Fruit fly (Drosophila melanogaster) whole organism, embryonic: ENCODE results near the gene CG31960.

Experiments
- BtbVII ChIP-seq: fragments of 200-800 bp; sonication (Bioruptor generic); optimal IDR thresholded peaks from 3 replicates; lab custom pipeline; 2017; ENCODE audit warnings: missing biosample characterization, mild to moderate bottlenecking, missing genetic modification characterization
- Bteb2 ChIP-seq: fragments of 200-800 bp; sonication (Bioruptor generic); optimal IDR thresholded peaks from 2 replicates; lab custom pipeline; 2016; ENCODE audit warnings: missing biosample characterization, missing genetic modification characterization
- CG1024 ChIP-seq: fragments of 200-800 bp; sonication (Bioruptor generic); IDR thresholded peaks from 2 replicates; pipeline ENCODE4 v1.3.6; 2022; ENCODE audit warnings: missing biosample characterization, missing genetic modification characterization
- CG12219 ChIP-seq: fragments of 200-800 bp; sonication (Bioruptor generic); optimal IDR thresholded peaks from 3 replicates; lab custom pipeline; 2018; ENCODE audit warnings: missing biosample characterization, mild to moderate bottlenecking, missing genetic modification characterization
- CG12391 ChIP-seq: fragments of 200-800 bp; sonication (Bioruptor generic); optimal IDR thresholded peaks from 3 replicates; lab custom pipeline; 2018; ENCODE audit warnings: missing biosample characterization, mild to moderate bottlenecking, missing genetic modification characterization, moderate library complexity
- CG12942 ChIP-seq: fragments of 200-800 bp; sonication (Bioruptor generic); optimal IDR thresholded peaks from 3 replicates; lab custom pipeline; 2016; ENCODE audit warnings: missing biosample characterization, missing genetic modification characterization
- CG14441 ChIP-seq: fragments of 200-800 bp; sonication (Bioruptor generic); IDR thresholded peaks from 2 replicates; pipeline ENCODE4 v1.3.6; 2022; ENCODE audit warnings: missing biosample characterization, missing genetic modification characterization
- CG15601 ChIP-seq: fragments of 200-800 bp; sonication (Bioruptor generic); optimal IDR thresholded peaks from 3 replicates; lab custom pipeline; 2019; ENCODE audit warnings: missing biosample characterization, mild to moderate bottlenecking, missing genetic modification characterization, moderate library complexity
- CG16779 ChIP-seq: fragments of 200-800 bp; sonication (Bioruptor generic); IDR thresholded peaks from 2 replicates; pipeline ENCODE4 v1.3.6; 2022; ENCODE audit warnings: missing biosample characterization, missing genetic modification characterization
- CG18764 ChIP-seq: fragments of 200-800 bp; sonication (Bioruptor generic); optimal IDR thresholded peaks from 3 replicates; lab custom pipeline; 2016; ENCODE audit warnings: missing biosample characterization, missing genetic modification characterization
- CG31365 ChIP-seq: fragments of 200-800 bp; sonication (Bioruptor generic); optimal IDR thresholded peaks from 2 replicates; lab custom pipeline; 2018; ENCODE audit warnings: missing biosample characterization, mild to moderate bottlenecking, missing genetic modification characterization
- CG31441 ChIP-seq: fragments of 200-800 bp; sonication (Bioruptor generic); IDR thresholded peaks from 2 replicates; pipeline ENCODE4 v1.3.6; 2022; ENCODE audit warnings: missing biosample characterization, missing genetic modification characterization
- CG33213 ChIP-seq: fragments of 200-800 bp; sonication (Bioruptor generic); optimal IDR thresholded peaks from 3 replicates; lab custom pipeline; 2016; ENCODE audit warnings: missing biosample characterization, missing genetic modification characterization
- CG4404 ChIP-seq: fragments of 200-800 bp; sonication (Bioruptor generic); IDR thresholded peaks from 2 replicates; pipeline ENCODE4 v1.3.6; 2022; ENCODE audit warnings: missing biosample characterization, missing genetic modification characterization
- CG6791 ChIP-seq: fragments of 200-800 bp; sonication (Bioruptor generic); IDR thresholded peaks from 3 replicates; pipeline ENCODE4 v1.3.6; 2022; ENCODE audit warnings: missing biosample characterization, missing genetic modification characterization; ENCODE audit not compliant: partially characterized antibody
- CG6813 ChIP-seq: fragments of 200-800 bp; sonication (Bioruptor generic); optimal IDR thresholded peaks from 2 replicates; lab custom pipeline; 2017; ENCODE audit warnings: missing biosample characterization, missing genetic modification characterization, mild to moderate bottlenecking, moderate library complexity, missing genetic modification reagents
- D19B ChIP-seq: fragments of 200-800 bp; sonication (Bioruptor generic); optimal IDR thresholded peaks from 2 replicates; lab custom pipeline; 2017; ENCODE audit warnings: missing biosample characterization, mild to moderate bottlenecking, missing genetic modification characterization
- Deaf1 ChIP-seq: fragments of 200-800 bp; optimal IDR thresholded peaks from 3 replicates; lab custom pipeline; 2019; ENCODE audit warnings: missing biosample characterization, mild to moderate bottlenecking, missing genetic modification characterization, moderate library complexity
- Doc3 ChIP-seq: fragments of 200-800 bp; sonication (Bioruptor generic); IDR thresholded peaks from 3 replicates; pipeline ENCODE4 v1.3.6; 2022; ENCODE audit warnings: missing biosample characterization, missing genetic modification characterization; ENCODE audit not compliant: partially characterized antibody
- Fer3 ChIP-seq: fragments of 200-800 bp; sonication (Bioruptor generic); optimal IDR thresholded peaks from 2 replicates; lab custom pipeline; 2018; ENCODE audit warnings: missing biosample characterization, mild to moderate bottlenecking, missing genetic modification characterization, moderate library complexity
- Gsc ChIP-seq: fragments of 200-800 bp; sonication (Bioruptor generic); IDR thresholded peaks from 2 replicates; pipeline ENCODE4 v1.3.6; 2022; ENCODE audit warnings: missing biosample characterization, missing genetic modification characterization
- HmgZ ChIP-seq: fragments of 200-800 bp; sonication (Bioruptor generic); optimal IDR thresholded peaks from 2 replicates; lab custom pipeline; 2018; ENCODE audit warnings: missing biosample characterization, mild to moderate bottlenecking, missing genetic modification characterization
- Hmr ChIP-seq: fragments of 200-800 bp; sonication (Bioruptor generic); optimal IDR thresholded peaks from 3 replicates; lab custom pipeline; 2017; ENCODE audit warnings: mild to moderate bottlenecking, missing biosample characterization, missing genetic modification reagents, missing genetic modification characterization
- Hsf ChIP-seq: fragments of 200-800 bp; sonication (Bioruptor generic); optimal IDR thresholded peaks from 3 replicates; lab custom pipeline; 2016; ENCODE audit warnings: missing biosample characterization, missing genetic modification characterization
- NC2α ChIP-seq: fragments of 200-800 bp; sonication (Bioruptor generic); optimal IDR thresholded peaks from 2 replicates; lab custom pipeline; 2016; ENCODE audit warnings: missing biosample characterization, missing genetic modification characterization
- NC2β ChIP-seq: fragments of 200-800 bp; sonication (Bioruptor generic); optimal IDR thresholded peaks from 2 replicates; lab custom pipeline; 2016; ENCODE audit warnings: missing biosample characterization, missing genetic modification characterization
- NFAT ChIP-seq: fragments of 200-800 bp; sonication (Bioruptor generic); IDR thresholded peaks from 2 replicates; pipeline ENCODE4 v1.3.6; 2022; ENCODE audit warnings: missing biosample characterization, missing genetic modification characterization
- Oli ChIP-seq: fragments of 200-800 bp; sonication (Bioruptor generic); optimal IDR thresholded peaks from 2 replicates; lab custom pipeline; 2018; ENCODE audit warnings: missing biosample characterization, mild to moderate bottlenecking, missing genetic modification characterization, moderate library complexity
- Poxn ChIP-seq: fragments of 200-800 bp; sonication (Bioruptor generic); IDR thresholded peaks from 2 replicates; pipeline ENCODE4 v1.3.6; 2022; ENCODE audit warnings: missing biosample characterization, missing genetic modification characterization
- Ptx1 ChIP-seq: fragments of 200-800 bp; sonication (Bioruptor generic); IDR thresholded peaks from 2 replicates; pipeline ENCODE4 v1.3.6; 2022; ENCODE audit warnings: missing biosample characterization, missing genetic modification characterization
- TFAM ChIP-seq: fragments of 200-800 bp; sonication (Bioruptor generic); optimal IDR thresholded peaks from 2 replicates; lab custom pipeline; 2017; ENCODE audit warnings: missing biosample characterization, missing genetic modification characterization, inconsistent platforms
- Usf ChIP-seq: fragments of 200-800 bp; sonication (Bioruptor generic); optimal IDR thresholded peaks from 2 replicates; lab custom pipeline; 2017; ENCODE audit warnings: missing genotype, missing biosample characterization, missing genetic modification characterization
- ab ChIP-seq: fragments of 200-800 bp; sonication (Bioruptor generic); optimal IDR thresholded peaks from 2 replicates; lab custom pipeline; 2016; ENCODE audit warnings: missing biosample characterization, missing genetic modification characterization
- ara ChIP-seq: fragments of 200-800 bp; sonication (Bioruptor generic); IDR thresholded peaks from 2 replicates; pipeline ENCODE4 v1.3.6; 2022; ENCODE audit warnings: missing biosample characterization, missing genetic modification characterization
- bsh ChIP-seq, 2 experiments: fragments of 200-800 bp; sonication (Bioruptor generic); optimal IDR thresholded peaks; 2 replicates each; lab custom pipeline; 2017 to 2018; ENCODE audit warnings: mild to moderate bottlenecking in 2 of 2, missing biosample characterization in 2 of 2, missing genetic modification characterization in 2 of 2, moderate library complexity in 1 of 2
- cad ChIP-seq: fragments of >200 bp; optimal IDR thresholded peaks from 2 replicates; lab custom pipeline; 2017; ENCODE audit warnings: missing biosample characterization, missing genetic modification characterization
- caup ChIP-seq: fragments of 200-800 bp; sonication (Bioruptor generic); optimal IDR thresholded peaks from 3 replicates; lab custom pipeline; 2017; ENCODE audit warnings: missing biosample characterization, mild to moderate bottlenecking, missing genetic modification characterization, moderate library complexity; ENCODE audit not compliant: severe bottlenecking
- chm ChIP-seq: fragments of 200-800 bp; sonication (Bioruptor generic); IDR thresholded peaks from 2 replicates; pipeline ENCODE4 v1.3.6; 2022; ENCODE audit warnings: missing biosample characterization, missing genetic modification characterization
- croc ChIP-seq: fragments of 200-800 bp; sonication (Bioruptor generic); conservative IDR thresholded peaks from 3 replicates; pipeline ENCODE4 v1.3.6; 2022; ENCODE audit warnings: missing biosample characterization, missing genetic modification characterization
- fd102C ChIP-seq: fragments of 200-800 bp; sonication (Bioruptor generic); optimal IDR thresholded peaks from 2 replicates; lab custom pipeline; 2018; ENCODE audit warnings: missing biosample characterization, mild to moderate bottlenecking, missing genetic modification characterization, moderate library complexity
- fd3F ChIP-seq: fragments of 200-800 bp; sonication (Bioruptor generic); optimal IDR thresholded peaks from 2 replicates; lab custom pipeline; 2018; ENCODE audit warnings: missing biosample characterization, mild to moderate bottlenecking, missing genetic modification characterization, moderate library complexity
- gce ChIP-seq: fragments of 200-800 bp; sonication (Bioruptor generic); IDR thresholded peaks from 3 replicates; pipeline ENCODE4 v1.3.6; 2022; ENCODE audit warnings: missing biosample characterization, missing genetic modification characterization
- gcm2 ChIP-seq: fragments of 200-800 bp; sonication (Bioruptor generic); optimal IDR thresholded peaks from 2 replicates; lab custom pipeline; 2016; ENCODE audit warnings: missing biosample characterization, missing genetic modification characterization
- lmd ChIP-seq: fragments of 200-800 bp; sonication (Bioruptor generic); IDR thresholded peaks from 2 replicates; pipeline ENCODE4 v1.3.6; 2022; ENCODE audit warnings: missing biosample characterization, missing genetic modification characterization
- ranshi ChIP-seq: fragments of 200-800 bp; sonication (Bioruptor generic); IDR thresholded peaks from 2 replicates; pipeline ENCODE4 v1.3.6; 2022; ENCODE audit warnings: missing biosample characterization, missing genetic modification characterization
- schlank ChIP-seq: fragments of 200-800 bp; sonication (Bioruptor generic); optimal IDR thresholded peaks from 2 replicates; lab custom pipeline; 2018; ENCODE audit warnings: missing biosample characterization, mild to moderate bottlenecking, missing genetic modification characterization
- slbo ChIP-seq: fragments of 200-800 bp; sonication (Bioruptor generic); IDR thresholded peaks from 2 replicates; pipeline ENCODE4 v1.3.6; 2022; ENCODE audit warnings: missing biosample characterization, missing genetic modification characterization
- slou ChIP-seq: fragments of 200-800 bp; sonication (Bioruptor generic); optimal IDR thresholded peaks from 3 replicates; lab custom pipeline; 2016; ENCODE audit warnings: missing biosample characterization, missing genetic modification characterization
- sob ChIP-seq: fragments of 200-800 bp; sonication (Bioruptor generic); IDR thresholded peaks from 2 replicates; pipeline ENCODE4 v1.3.6; 2022; ENCODE audit warnings: missing biosample characterization, missing genetic modification characterization
- ssp ChIP-seq: fragments of 200-800 bp; sonication (Bioruptor generic); IDR thresholded peaks from 2 replicates; pipeline ENCODE4 v1.3.6; 2022; ENCODE audit warnings: missing biosample characterization, missing genetic modification characterization
- wor ChIP-seq: fragments of 200-800 bp; sonication (Bioruptor generic); IDR thresholded peaks from 2 replicates; pipeline ENCODE4 v1.3.6; 2022; ENCODE audit warnings: missing biosample characterization, missing genetic modification characterization

Gene CG31960

DNA sequence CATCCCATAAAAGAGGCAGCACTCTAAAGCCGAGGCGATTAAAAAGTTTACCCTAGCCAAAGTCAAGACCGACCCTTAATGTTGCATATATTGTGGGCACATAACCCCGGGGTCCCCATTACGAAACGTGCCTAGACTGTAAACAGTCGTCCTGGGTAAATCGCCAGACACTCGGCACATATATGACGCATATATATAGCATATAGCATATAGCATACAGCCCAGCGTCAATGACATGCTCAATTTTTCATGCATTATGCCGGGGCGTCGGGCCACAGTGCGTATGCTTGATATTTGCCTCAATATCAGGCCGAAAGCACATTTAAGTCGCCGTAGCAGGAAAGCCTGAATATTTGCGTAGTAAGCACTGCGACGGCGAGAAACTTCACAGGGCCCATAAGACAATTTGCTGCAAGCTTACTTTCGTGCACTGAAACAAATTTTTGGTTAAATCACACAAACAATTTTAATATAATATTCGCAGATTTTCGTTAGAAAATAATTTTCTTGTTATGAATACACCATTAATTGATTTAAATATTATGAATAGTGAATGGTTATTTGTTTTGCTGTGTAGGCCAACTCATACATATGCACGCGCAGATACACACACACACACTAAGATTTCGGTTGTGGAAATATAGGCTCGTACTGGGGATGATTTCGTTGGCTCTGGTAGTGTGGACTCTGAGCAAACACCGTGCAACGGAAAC is 29.8 kb upstream of the CG31960 start (continued):
- TF ChIP-seq gcm2 (no peak), ssp (GFP tag; lab: Robert Waterston, UW) (0 out of 2 replicates have a peak, but pooled peaks have one; percentile 35), slou (GFP tag; lab: Kevin White, UChicago) (no peak), CG12942 (no peak), chm (GFP tag; lab: Robert Waterston, UW) (no peak), ab (GFP tag; lab: Kevin White, UChicago) (no peak), croc (GFP tag; lab: Robert Waterston, UW) (no peak), CG6813 (no peak), Bteb2 (GFP tag; lab: Kevin White, UChicago) (peak; percentile 2), CG15601 (no peak), CG31441 (GFP tag; lab: Robert Waterston, UW) (no peak), Poxn (GFP tag; lab: Robert Waterston, UW) (no peak), ara (GFP tag; lab: Robert Waterston, UW) (no peak), lmd (peak; percentile 25; the same call in 1 of the 2 replicates), Usf (GFP tag; lab: Kevin White, UChicago) (no peak), BtbVII (GFP tag; lab: Kevin White, UChicago) (peak; percentile 13), caup (GFP tag; lab: Kevin White, UChicago) (peak; percentile 38), schlank (tag; lab: Kevin White, UChicago) (no peak), Hsf (GFP tag; lab: Kevin White, UChicago) (peak; percentile 7), bsh (GFP tag; optimal IDR thresholded peaks at IDR 0.05; lab: Kevin White, UChicago) (no peak), CG4404 (no peak), CG6791 (GFP tag; lab: Robert Waterston, UW) (no peak), sob (GFP tag; lab: Robert Waterston, UW) (peak; percentile 67), CG12391 (peak; percentile 31), fd3F (GFP tag; lab: Kevin White, UChicago) (no peak), CG12219 (GFP tag; lab: Kevin White, UChicago) (no peak), slbo (GFP tag; lab: Robert Waterston, UW) (peak; percentile 64), fd102C (GFP tag; lab: Kevin White, UChicago) (no peak), cad (GFP tag; lab: Kevin White, UChicago) (no peak), gce (GFP tag; lab: Robert Waterston, UW) (no peak), CG1024 (GFP tag; lab: Robert Waterston, UW) (no peak), CG33213 (GFP tag; lab: Kevin White, UChicago) (no peak), Gsc (GFP tag; lab: Robert Waterston, UW) (no peak), Fer3 (peak; percentile 54), wor (GFP tag; lab: Robert Waterston, UW) (no peak), CG18764 (GFP tag; lab: Kevin White, UChicago) (no peak), ranshi (GFP tag; lab: Robert Waterston, UW) (peak; percentile 42; the same call in 1 of the 2 replicates), Oli (peak; percentile 32), NC2β (GFP tag; lab: Kevin White, UChicago) (no peak), CG16779 (GFP tag; lab: Robert Waterston, UW) (no peak), HmgZ (peak; percentile 10), Ptx1 (peak; percentile 52), Doc3 (GFP tag; lab: Robert Waterston, UW) (no peak), D19B (no peak), TFAM (GFP tag; lab: Kevin White, UChicago) (no peak), CG14441 (GFP tag; lab: Robert Waterston, UW) (peak; percentile 36), NC2α (GFP tag; lab: Kevin White, UChicago) (no peak), Deaf1 (tag; lab: Kevin White, UChicago) (peak; percentile 22), Hmr (GFP tag; lab: Kevin White, UChicago) (peak; percentile 81), CG31365 (tag; lab: Kevin White, UChicago) (no peak), NFAT (peak; percentile 19; the same call in 1 of the 2 replicates)
